Worm (Caenorhabditis elegans) whole organism, late embryonic: ENCODE results near the gene F22E5.6.
"Not testable (repeated sequence)": the region's sequence is repeated elsewhere in the genome, so short reads cannot be mapped to it uniquely, and the experiment has no call there.

Experiments used
- C08G9.2 ChIP-seq: sonication (generic microtip); optimal IDR thresholded peaks from 2 replicates; lab custom pipeline; 2016; ENCODE audit warnings: mild to moderate bottlenecking, missing genetic modification characterization, moderate library complexity, missing compliant biosample characterization
- C38D4.7 ChIP-seq: fragments of 200-800 bp; sonication (Bioruptor generic); optimal IDR thresholded peaks from 2 replicates; lab custom pipeline; 2018; ENCODE audit warnings: mild to moderate bottlenecking, missing genetic modification characterization, moderate library complexity, missing compliant biosample characterization
- F13H6.1 ChIP-seq: sonication (generic microtip); optimal IDR thresholded peaks from 2 replicates; lab custom pipeline; 2016; ENCODE audit warnings: missing genetic modification characterization, missing compliant biosample characterization
- K02D7.2 ChIP-seq: sonication (generic microtip); optimal IDR thresholded peaks from 2 replicates; lab custom pipeline; 2017; ENCODE audit warnings: mild to moderate bottlenecking, missing genetic modification characterization, missing compliant biosample characterization
- K09A11.1 ChIP-seq: sonication (generic microtip); optimal IDR thresholded peaks from 2 replicates; lab custom pipeline; 2017; ENCODE audit warnings: antibody characterized with exemption, mild to moderate bottlenecking, missing genetic modification characterization, missing compliant biosample characterization; ENCODE audit not compliant: insufficient read depth
- Y22D7AL.16 ChIP-seq: sonication (generic microtip); optimal IDR thresholded peaks from 2 replicates; lab custom pipeline; 2016; ENCODE audit warnings: missing genetic modification characterization, missing compliant biosample characterization
- ama-1 ChIP-seq: fragments of 150-350 bp; optimal IDR thresholded peaks from 2 replicates; lab custom pipeline; 2014
- ceh-18 ChIP-seq: sonication (generic microtip); optimal IDR thresholded peaks from 2 replicates; lab custom pipeline; 2016; ENCODE audit warnings: missing genetic modification characterization, missing compliant biosample characterization
- ceh-2 ChIP-seq: sonication (generic microtip); optimal IDR thresholded peaks from 2 replicates; lab custom pipeline; 2016; ENCODE audit warnings: missing genotype, missing genetic modification characterization, missing compliant biosample characterization
- ceh-30 ChIP-seq: fragments of 150-350 bp; optimal IDR thresholded peaks from 2 replicates; lab custom pipeline; 2014; ENCODE audit warnings: missing biosample characterization, missing genetic modification characterization
- ceh-31 ChIP-seq: sonication (generic microtip); optimal IDR thresholded peaks from 2 replicates; lab custom pipeline; 2016; ENCODE audit warnings: missing genetic modification characterization, missing compliant biosample characterization
- ceh-45 ChIP-seq: fragments of 200-800 bp; sonication (Bioruptor generic); IDR thresholded peaks from 2 replicates; pipeline ENCODE4 v1.3.6; 2022; ENCODE audit warnings: missing genetic modification reagents, missing genetic modification characterization, missing compliant biosample characterization
- ceh-6 ChIP-seq: fragments of 200-800 bp; sonication (Bioruptor generic); optimal IDR thresholded peaks from 2 replicates; lab custom pipeline; 2018; ENCODE audit warnings: mild to moderate bottlenecking, missing genetic modification characterization, missing compliant biosample characterization
- ceh-9 ChIP-seq: sonication (generic microtip); optimal IDR thresholded peaks from 2 replicates; lab custom pipeline; 2016; ENCODE audit warnings: mild to moderate bottlenecking, missing genetic modification characterization, inconsistent platforms, missing compliant biosample characterization
- dve-1 ChIP-seq: sonication (generic microtip); optimal IDR thresholded peaks from 2 replicates; lab custom pipeline; 2017; ENCODE audit warnings: antibody characterized with exemption, mild to moderate bottlenecking, missing genetic modification characterization, missing compliant biosample characterization
- eyg-1 ChIP-seq: sonication (generic microtip); optimal IDR thresholded peaks from 2 replicates; lab custom pipeline; 2016; ENCODE audit warnings: missing genotype, missing genetic modification characterization, missing compliant biosample characterization
- fkh-6 ChIP-seq: sonication (generic microtip); optimal IDR thresholded peaks from 2 replicates; lab custom pipeline; 2016; ENCODE audit warnings: missing genetic modification characterization, missing compliant biosample characterization
- hlh-13 ChIP-seq: fragments of 200-800 bp; sonication (Bioruptor generic); optimal IDR thresholded peaks from 2 replicates; lab custom pipeline; 2018; ENCODE audit warnings: mild to moderate bottlenecking, missing genetic modification characterization, missing compliant biosample characterization
- hlh-30 ChIP-seq: sonication (generic microtip); optimal IDR thresholded peaks from 2 replicates; lab custom pipeline; 2017; ENCODE audit warnings: antibody characterized with exemption, missing genetic modification characterization, missing compliant biosample characterization; ENCODE audit not compliant: insufficient read depth
- madf-2 ChIP-seq: sonication (generic microtip); optimal IDR thresholded peaks from 2 replicates; lab custom pipeline; 2017; ENCODE audit warnings: missing genetic modification characterization, missing compliant biosample characterization
- nhr-11 ChIP-seq: fragments of 150-350 bp; optimal IDR thresholded peaks from 2 replicates; lab custom pipeline; 2014; ENCODE audit warnings: missing biosample characterization, missing genetic modification characterization
- odd-2 ChIP-seq: sonication (generic microtip); optimal IDR thresholded peaks from 2 replicates; lab custom pipeline; 2017; ENCODE audit warnings: antibody characterized with exemption, mild to moderate bottlenecking, missing genetic modification characterization, missing compliant biosample characterization
- pax-1 ChIP-seq: fragments of 150-350 bp; optimal IDR thresholded peaks from 2 replicates; lab custom pipeline; 2014; ENCODE audit warnings: missing biosample characterization, missing genetic modification characterization
- pha-4 ChIP-seq: fragments of 150-350 bp; optimal IDR thresholded peaks from 2 replicates; lab custom pipeline; 2018; ENCODE audit warnings: missing biosample characterization, missing genetic modification reagents, missing genetic modification characterization
- sox-2 ChIP-seq: fragments of 200-800 bp; sonication (Bioruptor generic); IDR thresholded peaks from 2 replicates; pipeline ENCODE4 v1.3.6; 2022; ENCODE audit warnings: missing genetic modification reagents, missing genetic modification characterization, missing compliant biosample characterization
- tbx-2 ChIP-seq: sonication (generic microtip); optimal IDR thresholded peaks from 2 replicates; lab custom pipeline; 2016; ENCODE audit warnings: missing genetic modification characterization, missing compliant biosample characterization
- unc-3 ChIP-seq, 2 experiments: fragments of 200-800 bp in 1 of 2; sonication (Bioruptor generic) in 1 of 2; sonication (generic microtip) in 1 of 2; conservative IDR thresholded peaks in 1 of 2; optimal IDR thresholded peaks in 1 of 2; 2 replicates each; pipeline versions ENCODE4 v1.3.6 to Lab custom; 2016 to 2022; ENCODE audit warnings: missing compliant biosample characterization in 2 of 2, missing genetic modification characterization in 2 of 2, missing genetic modification reagents in 1 of 2
- unc-42 ChIP-seq: sonication (generic microtip); optimal IDR thresholded peaks from 2 replicates; lab custom pipeline; 2016; ENCODE audit warnings: missing genotype, missing genetic modification characterization, missing compliant biosample characterization
- unc-55 ChIP-seq: sonication (generic microtip); optimal IDR thresholded peaks from 2 replicates; lab custom pipeline; 2017; ENCODE audit warnings: missing biosample characterization, missing genetic modification reagents, missing genetic modification characterization
- unc-86 ChIP-seq: sonication (generic microtip); optimal IDR thresholded peaks from 2 replicates; lab custom pipeline; 2016; ENCODE audit warnings: missing genetic modification characterization, missing compliant biosample characterization
- zip-5 ChIP-seq: sonication (generic microtip); optimal IDR thresholded peaks from 2 replicates; lab custom pipeline; 2016; ENCODE audit warnings: missing genetic modification characterization, missing compliant biosample characterization
- ztf-16 ChIP-seq: sonication (generic microtip); optimal IDR thresholded peaks from 2 replicates; lab custom pipeline; 2017; ENCODE audit warnings: missing genetic modification characterization, missing compliant biosample characterization

Gene F22E5.6

DNA sequence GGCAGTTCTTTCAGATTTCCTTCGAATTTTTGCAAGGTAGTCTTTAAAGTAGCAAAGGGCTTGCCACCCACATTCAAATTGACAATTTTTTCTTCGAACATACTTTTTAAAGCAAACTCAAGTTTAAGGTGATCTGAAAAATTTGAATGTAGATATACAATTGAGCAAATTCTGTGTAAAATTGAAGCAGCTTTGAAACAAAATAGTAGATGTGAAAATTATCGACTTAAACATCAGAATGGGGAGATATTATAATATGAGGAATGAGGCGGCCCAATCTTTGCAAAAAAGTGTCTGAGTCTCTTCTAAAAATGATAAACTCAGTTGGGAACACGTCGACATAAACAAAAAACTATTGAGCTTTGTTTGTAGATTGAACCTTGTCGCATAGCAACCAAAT, 5.1 kb upstream of the F22E5.6 start, which contains the start of gene F22E5.11:
Gene F22E5.11, minus strand, starts transcription at position 101 of the 400 bp plus-strand sequence.
- TF ChIP-seq pax-1 (tag; lab: Kevin White, UChicago) (no peak), fkh-6 (no peak), ceh-9 (no peak), dve-1 (tag; lab: Kevin White, UChicago) (no peak), madf-2 (tag; lab: Kevin White, UChicago) (no peak), zip-5 (tag; lab: Kevin White, UChicago) (no peak), ama-1 (lab: Kevin White, UChicago) (no peak)

DNA sequence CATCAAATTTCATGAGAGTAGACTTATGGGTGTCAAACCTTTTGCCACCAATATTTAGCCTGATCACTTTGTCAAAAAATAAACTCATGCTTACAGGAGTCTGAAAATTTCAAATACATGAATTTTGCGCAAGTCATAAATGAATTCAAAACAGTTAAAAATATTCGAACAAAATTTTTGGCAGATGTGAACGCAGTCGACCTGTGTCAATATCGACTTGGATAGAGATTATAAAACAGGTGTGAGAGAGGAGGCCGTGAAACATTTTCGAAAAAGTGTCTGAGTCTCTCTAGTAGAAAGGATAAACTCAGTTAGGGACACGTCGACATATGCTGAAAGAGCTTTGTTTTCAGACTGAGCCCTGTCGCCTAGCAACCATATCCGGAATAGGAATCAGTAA, 2.9 kb upstream of the F22E5.6 start, which contains the start of gene F22E5.12:
Gene F22E5.12, minus strand, starts transcription at position 101 of the 400 bp plus-strand sequence.
- TF ChIP-seq F13H6.1 (tag; lab: Kevin White, UChicago); hlh-13 (GFP tag; lab: Kevin White, UChicago); ceh-2 (tag; lab: Kevin White, UChicago): not testable (repeated sequence)

DNA sequence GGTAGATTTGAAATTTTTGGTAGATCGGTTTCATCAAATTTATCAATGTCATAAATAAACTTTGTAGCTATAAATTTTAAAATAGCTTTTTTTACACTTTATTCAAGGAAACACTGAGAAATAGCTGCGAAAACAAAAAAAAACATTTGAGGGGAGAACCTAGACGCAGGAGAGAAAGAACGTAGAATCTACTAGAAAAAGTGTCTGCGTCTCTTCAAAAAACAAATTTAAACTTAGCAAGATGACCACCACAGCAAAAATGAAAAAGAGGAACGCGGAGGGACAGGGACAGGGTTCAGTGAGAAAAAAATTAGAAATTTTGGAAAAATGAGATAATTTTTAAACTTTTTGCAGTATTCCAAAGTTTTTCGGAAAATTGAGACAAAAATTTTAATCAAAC, 620 bp upstream of the F22E5.6 start:
- TF ChIP-seq ceh-30 (tag; lab: Kevin White, UChicago), result no peak
- no peak for TF ChIP-seq zip-5 (tag; lab: Kevin White, UChicago)
- no peak for TF ChIP-seq ceh-31
- TF ChIP-seq ceh-45 (GFP tag; lab: Robert Waterston, UW), result no peak
- TF ChIP-seq ceh-18 (tag; lab: Kevin White, UChicago), result no peak
- no peak for TF ChIP-seq Y22D7AL.16 (tag; lab: Kevin White, UChicago)
- TF ChIP-seq unc-3 (GFP tag; conservative IDR thresholded peaks at IDR 0.05; lab: Robert Waterston, UW), result no peak
- TF ChIP-seq unc-3 (tag; optimal IDR thresholded peaks at IDR 0.05; lab: Kevin White, UChicago), result no peak
- TF ChIP-seq K09A11.1, result no peak
- TF ChIP-seq unc-86 (tag; lab: Kevin White, UChicago), result no peak
- TF ChIP-seq unc-55 (GFP tag; lab: Kevin White, UChicago), result no peak
- TF ChIP-seq C08G9.2 (tag; lab: Kevin White, UChicago), result no peak
- no peak for TF ChIP-seq pha-4 (tag; lab: Kevin White, UChicago)
- no peak for TF ChIP-seq sox-2 (GFP tag; lab: Robert Waterston, UW)
- no peak for TF ChIP-seq ztf-16 (tag; lab: Kevin White, UChicago)
- TF ChIP-seq ama-1 (lab: Kevin White, UChicago), result no peak
- no peak for TF ChIP-seq nhr-11
- TF ChIP-seq hlh-30 (tag; lab: Kevin White, UChicago), result no peak
- TF ChIP-seq odd-2, result no peak

DNA sequence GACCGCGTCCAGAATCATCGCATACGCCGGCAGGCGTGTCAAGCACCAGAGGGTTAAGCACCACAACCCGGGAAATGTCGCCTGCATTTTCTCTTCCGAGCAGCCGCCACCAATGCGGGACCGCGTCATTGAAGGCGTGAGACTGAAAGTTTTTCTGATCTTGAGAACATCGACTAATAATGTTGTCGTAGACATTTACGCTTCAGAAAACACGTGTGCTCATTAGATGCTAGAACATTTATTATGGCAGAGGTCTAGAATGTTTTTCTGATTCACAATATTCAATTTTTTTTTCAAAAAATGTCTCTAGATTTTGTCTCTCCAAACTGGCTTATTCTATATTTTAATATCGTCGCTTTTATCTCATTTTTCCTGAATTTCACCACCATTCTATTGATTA, 7.0 kb downstream of the F22E5.6 start, which contains the start of gene sri-47:
Gene sri-47, plus strand, starts transcription at position 301 of the 400 bp plus-strand sequence.
- TF ChIP-seq K02D7.2 (tag; lab: Kevin White, UChicago), result no peak

DNA sequence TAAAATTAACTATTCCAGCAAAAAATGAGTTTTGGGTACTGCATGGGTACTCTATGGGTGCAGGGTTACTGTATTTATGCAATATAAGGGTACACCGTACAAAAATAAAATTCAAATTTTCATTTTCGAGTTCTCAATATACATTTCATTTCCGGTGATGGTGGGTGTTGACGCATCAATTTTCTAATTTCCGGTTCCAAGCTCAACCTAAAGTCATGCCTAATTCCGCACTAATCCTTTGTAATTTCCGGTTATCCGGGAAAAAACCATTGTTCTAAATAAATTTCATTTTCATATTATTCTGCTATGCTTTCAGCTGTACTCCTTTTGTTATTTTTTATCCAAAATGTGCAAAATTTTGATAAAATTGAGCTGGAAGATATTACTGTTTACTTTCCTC, 9.7 kb downstream of the F22E5.6 start, which contains the start of gene gcy-21:
Gene gcy-21, plus strand, starts transcription at position 301 of the 400 bp plus-strand sequence.
- TF ChIP-seq tbx-2 (tag; lab: Kevin White, UChicago) (no peak), ceh-6 (GFP tag; lab: Kevin White, UChicago) (no peak), unc-42 (no peak), C38D4.7 (GFP tag; lab: Kevin White, UChicago) (no peak), K02D7.2 (tag; lab: Kevin White, UChicago) (no peak), hlh-13 (GFP tag; lab: Kevin White, UChicago) (no peak), eyg-1 (tag; lab: Kevin White, UChicago) (no peak), unc-55 (GFP tag; lab: Kevin White, UChicago) (no peak), ceh-18 (tag; lab: Kevin White, UChicago) (no peak)
